Fruit fly (Drosophila melanogaster) whole organism, embryonic: ENCODE results near the gene Nup37.

Source experiments
- Aef1 ChIP-seq: fragments of 200-800 bp; sonication (Bioruptor generic); IDR thresholded peaks from 3 replicates; pipeline ENCODE4 v1.3.6; 2022; ENCODE audit warnings: missing biosample characterization, missing genetic modification characterization
- CG10147 ChIP-seq: fragments of 200-800 bp; sonication (Bioruptor generic); optimal IDR thresholded peaks from 2 replicates; lab custom pipeline; 2019; ENCODE audit warnings: missing biosample characterization, mild to moderate bottlenecking, missing genetic modification characterization, moderate library complexity
- CG1024 ChIP-seq: fragments of 200-800 bp; sonication (Bioruptor generic); IDR thresholded peaks from 2 replicates; pipeline ENCODE4 v1.3.6; 2022; ENCODE audit warnings: missing biosample characterization, missing genetic modification characterization
- CG10462 ChIP-seq: fragments of 200-800 bp; sonication (Bioruptor generic); optimal IDR thresholded peaks from 2 replicates; lab custom pipeline; 2016; ENCODE audit warnings: missing biosample characterization, missing genetic modification characterization
- CG11398 ChIP-seq: fragments of 200-800 bp; sonication (Bioruptor generic); optimal IDR thresholded peaks from 2 replicates; lab custom pipeline; 2016; ENCODE audit warnings: missing biosample characterization, missing genetic modification characterization
- CG12071 ChIP-seq: fragments of 200-800 bp; sonication (Bioruptor generic); optimal IDR thresholded peaks from 3 replicates; lab custom pipeline; 2018; ENCODE audit warnings: missing biosample characterization, mild to moderate bottlenecking, missing genetic modification characterization
- CG12155 ChIP-seq: fragments of 200-800 bp; sonication (Bioruptor generic); optimal IDR thresholded peaks from 3 replicates; lab custom pipeline; 2016; ENCODE audit warnings: missing biosample characterization, missing genetic modification characterization
- CG12236 ChIP-seq: fragments of 200-800 bp; sonication (Bioruptor generic); optimal IDR thresholded peaks from 2 replicates; lab custom pipeline; 2016; ENCODE audit warnings: missing biosample characterization, missing genetic modification characterization
- CG12942 ChIP-seq: fragments of 200-800 bp; sonication (Bioruptor generic); optimal IDR thresholded peaks from 3 replicates; lab custom pipeline; 2016; ENCODE audit warnings: missing biosample characterization, missing genetic modification characterization
- CG17186 ChIP-seq: fragments of 200-800 bp; sonication (Bioruptor generic); optimal IDR thresholded peaks from 3 replicates; lab custom pipeline; 2017; ENCODE audit warnings: missing biosample characterization, missing genetic modification reagents, missing genetic modification characterization
- CG17829 ChIP-seq: fragments of 200-800 bp; optimal IDR thresholded peaks from 2 replicates; lab custom pipeline; 2019; ENCODE audit warnings: missing biosample characterization, mild to moderate bottlenecking, missing genetic modification characterization, moderate library complexity
- CG18764 ChIP-seq: fragments of 200-800 bp; sonication (Bioruptor generic); optimal IDR thresholded peaks from 3 replicates; lab custom pipeline; 2016; ENCODE audit warnings: missing biosample characterization, missing genetic modification characterization
- CG2202 ChIP-seq: fragments of 200-800 bp; sonication (Bioruptor generic); optimal IDR thresholded peaks from 2 replicates; lab custom pipeline; 2018; ENCODE audit warnings: missing biosample characterization, mild to moderate bottlenecking, missing genetic modification characterization
- CG30431 ChIP-seq: fragments of 200-800 bp; sonication (Bioruptor generic); optimal IDR thresholded peaks from 2 replicates; lab custom pipeline; 2017; ENCODE audit warnings: missing biosample characterization, missing genetic modification characterization
- CG31388 ChIP-seq: fragments of 200-800 bp; sonication (Bioruptor generic); optimal IDR thresholded peaks from 2 replicates; lab custom pipeline; 2016; ENCODE audit warnings: missing biosample characterization, missing genetic modification characterization
- CG33213 ChIP-seq: fragments of 200-800 bp; sonication (Bioruptor generic); optimal IDR thresholded peaks from 3 replicates; lab custom pipeline; 2016; ENCODE audit warnings: missing biosample characterization, missing genetic modification characterization
- CG4730 ChIP-seq: fragments of 200-800 bp; sonication (Bioruptor generic); IDR thresholded peaks from 2 replicates; pipeline ENCODE4 v1.3.6; 2022; ENCODE audit warnings: missing biosample characterization, missing genetic modification characterization
- CG4854 ChIP-seq: fragments of 200-800 bp; sonication (Bioruptor generic); optimal IDR thresholded peaks from 2 replicates; lab custom pipeline; 2016; ENCODE audit warnings: missing biosample characterization, missing genetic modification characterization, inconsistent platforms
- CG7786 ChIP-seq: fragments of 200-800 bp; sonication (Bioruptor generic); optimal IDR thresholded peaks from 2 replicates; lab custom pipeline; 2016; ENCODE audit warnings: missing biosample characterization, missing genetic modification characterization
- CG7963 ChIP-seq: fragments of 200-800 bp; sonication (Bioruptor generic); IDR thresholded peaks from 3 replicates; pipeline ENCODE4 v1.3.6; 2022; ENCODE audit warnings: missing biosample characterization, missing genetic modification characterization; ENCODE audit not compliant: partially characterized antibody
- CG9215 ChIP-seq: fragments of 200-800 bp; sonication (Bioruptor generic); IDR thresholded peaks from 2 replicates; pipeline ENCODE4 v1.3.6; 2022; ENCODE audit warnings: missing biosample characterization, missing genetic modification characterization
- CG9727 ChIP-seq: fragments of 200-800 bp; sonication (Bioruptor generic); optimal IDR thresholded peaks from 3 replicates; lab custom pipeline; 2017; ENCODE audit warnings: missing biosample characterization, mild to moderate bottlenecking, missing genetic modification characterization
- Chrac-16 ChIP-seq: fragments of 200-800 bp; sonication (Bioruptor generic); optimal IDR thresholded peaks from 3 replicates; lab custom pipeline; 2016; ENCODE audit warnings: missing biosample characterization, missing genetic modification characterization
- Dad ChIP-seq: fragments of 200-800 bp; sonication (Bioruptor generic); optimal IDR thresholded peaks from 3 replicates; lab custom pipeline; 2016; ENCODE audit warnings: missing biosample characterization, missing genetic modification characterization
- ERR ChIP-seq: fragments of 200-800 bp; sonication (Bioruptor generic); optimal IDR thresholded peaks from 2 replicates; lab custom pipeline; 2016; ENCODE audit warnings: missing biosample characterization, missing genetic modification characterization
- Eip74EF ChIP-seq, 2 experiments: fragments of 200-800 bp in 1 of 2; fragments of >200 bp in 1 of 2; sonication (Bioruptor generic) in 1 of 2; optimal IDR thresholded peaks; 2 replicates each; lab custom pipeline; 2017 to 2019; ENCODE audit warnings: missing biosample characterization in 2 of 2, missing genetic modification characterization in 2 of 2, mild to moderate bottlenecking in 1 of 2, moderate library complexity in 1 of 2
- HHEX ChIP-seq: fragments of 200-800 bp; sonication (Bioruptor generic); optimal IDR thresholded peaks from 3 replicates; lab custom pipeline; 2017; ENCODE audit warnings: missing biosample characterization, mild to moderate bottlenecking, missing genetic modification characterization, missing genetic modification reagents
- Hmx ChIP-seq: fragments of 200-800 bp; sonication (Bioruptor generic); optimal IDR thresholded peaks from 2 replicates; lab custom pipeline; 2016; ENCODE audit warnings: missing biosample characterization, missing genetic modification characterization
- Poxn ChIP-seq: fragments of 200-800 bp; sonication (Bioruptor generic); IDR thresholded peaks from 2 replicates; pipeline ENCODE4 v1.3.6; 2022; ENCODE audit warnings: missing biosample characterization, missing genetic modification characterization
- TFAM ChIP-seq: fragments of 200-800 bp; sonication (Bioruptor generic); optimal IDR thresholded peaks from 2 replicates; lab custom pipeline; 2017; ENCODE audit warnings: missing biosample characterization, missing genetic modification characterization, inconsistent platforms
- Taf1 ChIP-seq: fragments of 200-800 bp; sonication (Bioruptor generic); IDR thresholded peaks from 2 replicates; pipeline ENCODE4 v1.3.6; 2022; ENCODE audit warnings: missing biosample characterization, missing genetic modification characterization
- Tbp ChIP-seq: fragments of >200 bp; optimal IDR thresholded peaks from 2 replicates; lab custom pipeline; 2018; ENCODE audit warnings: missing biosample characterization, missing genetic modification characterization
- Xbp1 ChIP-seq: fragments of 200-800 bp; sonication (Bioruptor generic); optimal IDR thresholded peaks from 3 replicates; lab custom pipeline; 2016; ENCODE audit warnings: missing biosample characterization, mild to moderate bottlenecking, missing genetic modification characterization
- ab ChIP-seq: fragments of 200-800 bp; sonication (Bioruptor generic); optimal IDR thresholded peaks from 2 replicates; lab custom pipeline; 2016; ENCODE audit warnings: missing biosample characterization, missing genetic modification characterization
- bab2 ChIP-seq: fragments of 200-800 bp; sonication (Bioruptor generic); optimal IDR thresholded peaks from 2 replicates; lab custom pipeline; 2016; ENCODE audit warnings: missing biosample characterization, missing genetic modification characterization
- cato ChIP-seq: fragments of 200-800 bp; sonication (Bioruptor generic); optimal IDR thresholded peaks from 2 replicates; lab custom pipeline; 2016; ENCODE audit warnings: missing biosample characterization, missing genetic modification characterization, borderline replicate concordance
- dmrt11E ChIP-seq: fragments of 200-800 bp; sonication (Bioruptor generic); optimal IDR thresholded peaks from 3 replicates; lab custom pipeline; 2018; ENCODE audit warnings: missing biosample characterization, mild to moderate bottlenecking, missing genetic modification characterization, moderate library complexity
- gsb ChIP-seq: fragments of 200-800 bp; sonication (Bioruptor generic); IDR thresholded peaks from 2 replicates; pipeline ENCODE4 v1.3.6; 2022; ENCODE audit warnings: missing biosample characterization, missing genetic modification characterization
- ken ChIP-seq: fragments of 200-800 bp; sonication (Bioruptor generic); IDR thresholded peaks from 3 replicates; pipeline ENCODE4 v1.3.6; 2022; ENCODE audit warnings: missing biosample characterization, missing genetic modification characterization
- lola ChIP-seq, 3 experiments: fragments of >200 bp in 2 of 3; fragments of 200-800 bp in 1 of 3; sonication (Bioruptor generic) in 1 of 3; optimal IDR thresholded peaks; 2 replicates each; lab custom pipeline; 2017 to 2019; ENCODE audit warnings: missing biosample characterization in 3 of 3, missing genetic modification characterization in 3 of 3, mild to moderate bottlenecking in 1 of 3, moderate library complexity in 1 of 3
- nom ChIP-seq: fragments of 200-800 bp; sonication (Bioruptor generic); optimal IDR thresholded peaks from 2 replicates; lab custom pipeline; 2017; ENCODE audit warnings: missing biosample characterization, missing genetic modification characterization, mild to moderate bottlenecking, moderate library complexity, missing genetic modification reagents
- otp ChIP-seq: fragments of 200-800 bp; sonication (Bioruptor generic); IDR thresholded peaks from 3 replicates; pipeline ENCODE4, ENCODE4 v1.3.6; 2022; ENCODE audit warnings: missing biosample characterization, missing genetic modification characterization
- psq ChIP-seq: fragments of 200-800 bp; sonication (Bioruptor generic); optimal IDR thresholded peaks from 2 replicates; lab custom pipeline; 2017; ENCODE audit warnings: missing biosample characterization, missing genetic modification characterization
- salm ChIP-seq: fragments of 200-800 bp; sonication (Bioruptor generic); optimal IDR thresholded peaks from 2 replicates; lab custom pipeline; 2018; ENCODE audit warnings: missing biosample characterization, mild to moderate bottlenecking, missing genetic modification characterization
- sens ChIP-seq: fragments of 200-800 bp; sonication (Bioruptor generic); peaks from one replicate; lab custom pipeline; 2016; ENCODE audit warnings: missing biosample characterization, missing genetic modification characterization
- tll ChIP-seq, 2 experiments: fragments of 200-800 bp in 1 of 2; fragments of >200 bp in 1 of 2; sonication (Bioruptor generic) in 1 of 2; optimal IDR thresholded peaks; 2 replicates each; lab custom pipeline; 2017 to 2019; ENCODE audit warnings: missing biosample characterization in 2 of 2, missing genetic modification characterization in 2 of 2, mild to moderate bottlenecking in 1 of 2, moderate library complexity in 1 of 2
- tna ChIP-seq: fragments of 200-800 bp; sonication (Bioruptor generic); IDR thresholded peaks from 2 replicates; pipeline ENCODE4 v1.3.6; 2022; ENCODE audit warnings: missing biosample characterization, missing genetic modification characterization; ENCODE audit not compliant: partially characterized antibody
- tx ChIP-seq: fragments of 200-800 bp; sonication (Bioruptor generic); optimal IDR thresholded peaks from 2 replicates; lab custom pipeline; 2016; ENCODE audit warnings: missing biosample characterization, missing genetic modification characterization

The Nup37 gene

DNA sequence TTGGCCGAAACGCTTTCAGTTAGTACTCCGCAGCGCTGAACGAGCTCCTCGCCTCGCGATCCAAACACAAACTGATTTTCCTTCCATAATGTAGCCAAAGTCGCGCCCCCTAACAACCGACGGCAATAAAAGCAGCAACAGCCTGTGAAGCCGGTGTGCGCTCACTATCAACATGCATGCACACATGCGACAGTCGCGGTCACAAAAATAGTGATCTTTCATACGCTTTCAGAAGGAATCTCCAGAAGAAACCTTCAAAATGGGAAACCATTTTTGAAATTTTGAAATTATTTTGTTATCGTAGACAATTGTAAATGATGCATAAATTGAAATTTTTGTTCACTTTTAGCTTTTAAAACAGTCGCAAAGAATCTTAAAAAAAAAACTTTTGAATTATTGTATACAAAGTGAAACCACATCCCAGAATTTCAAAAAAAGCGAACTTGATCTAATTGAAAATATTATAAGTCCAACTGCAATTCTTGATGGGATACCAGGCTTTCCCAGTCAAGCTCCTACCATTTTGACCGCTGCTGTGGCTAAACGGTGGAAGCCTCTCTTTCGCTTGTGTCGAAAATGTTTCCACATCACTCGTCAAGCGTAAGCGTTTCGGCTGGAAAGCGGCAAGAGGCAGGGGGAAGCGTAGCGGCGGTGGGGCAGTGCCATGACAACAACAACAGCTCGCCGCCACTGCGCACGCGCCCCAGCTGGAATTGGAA, 15.0 kb upstream of the Nup37 start, which contains the start of gene Cad96Cb (continued):
- TF ChIP-seq Hmx = peak; percentile 34
- peak; percentile 71; the same call in 2 of the 3 replicates for TF ChIP-seq ken
- peak; percentile 56 for TF ChIP-seq CG7786 (GFP tag; lab: Kevin White, UChicago)
- peak; percentile 38; the same call in 1 of the 3 replicates for TF ChIP-seq otp (GFP tag; lab: Robert Waterston, UW)
- TF ChIP-seq Poxn = no peak
- peak; percentile 64 for TF ChIP-seq CG12155
- peak; percentile 77 for TF ChIP-seq salm (tag; lab: Kevin White, UChicago)
- TF ChIP-seq TFAM (GFP tag; lab: Kevin White, UChicago) = peak; percentile 22
- TF ChIP-seq Aef1 (GFP tag; lab: Robert Waterston, UW) = peak; percentile 45; the same call in 1 of the 3 replicates
- TF ChIP-seq tx (GFP tag; lab: Kevin White, UChicago) = peak; percentile 75
- TF ChIP-seq ab = peak; percentile 66
- TF ChIP-seq dmrt11E (tag; lab: Kevin White, UChicago) = peak; percentile 89
- TF ChIP-seq CG2202 = peak; percentile 48
- TF ChIP-seq nom (GFP tag; lab: Kevin White, UChicago) = peak; percentile 81
- TF ChIP-seq CG4854 (GFP tag; lab: Kevin White, UChicago) = peak; percentile 69
- peak; percentile 92 for TF ChIP-seq CG9727 (GFP tag; lab: Kevin White, UChicago)
- TF ChIP-seq HHEX = peak; percentile 74
- peak; percentile 49 for TF ChIP-seq CG33213
- no peak for TF ChIP-seq Tbp (GFP tag; lab: Kevin White, UChicago)
- peak; percentile 68 for TF ChIP-seq CG30431 (GFP tag; lab: Kevin White, UChicago)
- TF ChIP-seq tll (GFP tag; optimal IDR thresholded peaks at IDR 0.05; lab: Kevin White, UChicago) = no peak
- peak; percentile 71 for TF ChIP-seq cato (GFP tag; lab: Kevin White, UChicago)
- TF ChIP-seq sens = peak; percentile 99
- peak; percentile 77 for TF ChIP-seq CG10147 (GFP tag; lab: Kevin White, UChicago)
- TF ChIP-seq Chrac-16 = peak; percentile 83
- peak; percentile 72 for TF ChIP-seq CG10462
- peak; percentile 80 for TF ChIP-seq bab2
- TF ChIP-seq CG1024 (GFP tag; lab: Robert Waterston, UW) = 0 out of 2 replicates have a peak, but pooled peaks have one; percentile 12
- TF ChIP-seq psq (GFP tag; lab: Kevin White, UChicago) = no peak
- TF ChIP-seq CG11398 = peak; percentile 69
- peak in 1 of 2 experiments; percentile 92 for TF ChIP-seq Eip74EF (GFP tag; optimal IDR thresholded peaks at IDR 0.05; lab: Kevin White, UChicago)
- peak; percentile 83 for TF ChIP-seq CG12236 (GFP tag; lab: Kevin White, UChicago)
- TF ChIP-seq CG17186 (GFP tag; lab: Kevin White, UChicago) = peak; percentile 56
- peak in 1 of 3 experiments; percentile 94 for TF ChIP-seq lola (GFP tag; optimal IDR thresholded peaks at IDR 0.05; lab: Kevin White, UChicago)
- no peak for TF ChIP-seq Taf1 (GFP tag; lab: Robert Waterston, UW)
- peak; percentile 18 for TF ChIP-seq CG31388
- TF ChIP-seq CG4730 = no peak
- TF ChIP-seq tna (GFP tag; lab: Robert Waterston, UW) = 0 out of 2 replicates have a peak, but pooled peaks have one; percentile 32
- peak; percentile 64 for TF ChIP-seq Dad (GFP tag; lab: Kevin White, UChicago)
- 0 out of 3 replicates have a peak, but pooled peaks have one; percentile 34 for TF ChIP-seq CG7963 (GFP tag; lab: Robert Waterston, UW)
- TF ChIP-seq gsb = no peak
- TF ChIP-seq CG9215 (GFP tag; lab: Robert Waterston, UW) = peak; percentile 40; the same call in 1 of the 2 replicates
- peak; percentile 43 for TF ChIP-seq CG12071 (GFP tag; lab: Kevin White, UChicago)
- peak; percentile 84 for TF ChIP-seq CG17829
- TF ChIP-seq CG12942 = peak; percentile 53
- peak; percentile 54 for TF ChIP-seq ERR
- peak; percentile 77 for TF ChIP-seq Xbp1 (GFP tag; lab: Kevin White, UChicago)
- TF ChIP-seq CG18764 = peak; percentile 76
